Worm (Caenorhabditis elegans): ENCODE measurements around the gene Y44A6D.3.

DNA sequence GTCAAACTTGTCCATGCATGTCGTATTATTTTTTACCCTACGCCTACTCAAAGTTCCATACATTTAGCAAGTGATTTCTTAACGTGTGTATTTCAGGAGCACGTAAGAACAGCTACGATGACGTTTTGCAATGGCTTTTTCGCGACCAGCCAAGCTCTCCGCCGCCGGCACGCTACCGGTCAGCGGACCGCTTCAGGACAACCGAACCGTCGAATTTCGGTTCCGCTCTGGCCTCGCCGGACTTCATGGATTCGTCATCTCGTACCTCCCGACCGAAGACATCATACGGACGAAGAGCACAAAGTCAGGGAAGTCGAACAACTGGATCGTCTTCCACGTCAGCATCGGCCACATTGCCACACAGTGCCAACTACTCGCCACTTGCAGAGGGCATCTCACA lies 8.6 kb downstream of the Y44A6D.3 start:
- no peak for TF ChIP-seq nhr-12 (tag; optimal IDR thresholded peaks at IDR 0.05)
- TF ChIP-seq pha-4 (tag; optimal IDR thresholded peaks at IDR 0.05), result no peak
- TF ChIP-seq mep-1 (tag; optimal IDR thresholded peaks at IDR 0.05), result no peak
- no peak for TF ChIP-seq elt-1 (tag; optimal IDR thresholded peaks at IDR 0.05; ENCODE audit: borderline replicate concordance, insufficient read depth)
- TF ChIP-seq lin-13 (tag; optimal IDR thresholded peaks at IDR 0.05), result no peak
- TF ChIP-seq nhr-2 (tag; optimal IDR thresholded peaks at IDR 0.05), result no peak

All from whole organism, mixed stage, embryonic.